Fruit fly (Drosophila melanogaster): ENCODE results near the gene CG34299.
A peak's percentile ranks its signal among the peaks of the same experiment; 100 is the strongest.

The CG34299 gene

DNA sequence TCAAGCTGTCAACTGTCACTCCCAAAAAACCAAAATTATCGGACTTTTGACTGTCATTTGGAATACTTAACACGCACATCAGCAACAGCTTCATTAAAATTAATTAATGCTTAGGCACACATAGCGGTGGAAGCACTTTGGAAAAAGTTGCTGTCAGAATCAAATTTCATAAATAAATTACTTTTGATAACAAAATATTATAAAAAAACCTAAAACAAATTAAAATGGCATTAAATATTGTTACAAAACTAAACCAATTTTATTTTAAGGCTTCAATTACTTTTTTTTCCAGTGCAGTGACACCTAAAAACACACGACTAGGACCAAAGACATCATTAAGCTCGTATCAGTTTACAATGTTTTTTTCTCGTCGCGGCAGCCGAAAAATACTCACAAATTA is 6.8 kb downstream of the CG34299 start (continued):
- no peak for TF ChIP-seq chn (GFP tag; optimal IDR thresholded peaks at IDR 0.05)
- peak; percentile 27; the same call in 1 of the 2 replicates for TF ChIP-seq E2f1 (GFP tag; IDR thresholded peaks at IDR 0.05)
- no peak for TF ChIP-seq Bgb (GFP tag; IDR thresholded peaks at IDR 0.05; ENCODE audit: partially characterized antibody)
- TF ChIP-seq NK7.1 (GFP tag; optimal IDR thresholded peaks at IDR 0.05), result no peak
- TF ChIP-seq danr (GFP tag; IDR thresholded peaks at IDR 0.05), result no peak
- TF ChIP-seq Asciz (GFP tag; optimal IDR thresholded peaks at IDR 0.05), result no peak
- peak; percentile 36; the same call in 1 of the 2 replicates for TF ChIP-seq CG11696 (GFP tag; IDR thresholded peaks at IDR 0.05)
- TF ChIP-seq CTCF (GFP tag; optimal IDR thresholded peaks at IDR 0.05), result no peak
- TF ChIP-seq kni (GFP tag; optimal IDR thresholded peaks at IDR 0.05), result no peak
- TF ChIP-seq dmrt11E (tag; optimal IDR thresholded peaks at IDR 0.05), result peak; percentile 30
- TF ChIP-seq Ets97D (GFP tag; optimal IDR thresholded peaks at IDR 0.05), result no peak
- no peak for TF ChIP-seq CG4360 (GFP tag; IDR thresholded peaks at IDR 0.05)
- 0 out of 2 replicates have a peak, but pooled peaks have one; percentile 21 for TF ChIP-seq CG32772 (GFP tag; IDR thresholded peaks at IDR 0.05)
- TF ChIP-seq CG5245 (GFP tag; optimal IDR thresholded peaks at IDR 0.05), result no peak
- no peak for TF ChIP-seq CG6791 (GFP tag; IDR thresholded peaks at IDR 0.05; ENCODE audit: partially characterized antibody)
- no peak for TF ChIP-seq croc (GFP tag; conservative IDR thresholded peaks at IDR 0.05)
- no peak for TF ChIP-seq HLH3B (GFP tag; IDR thresholded peaks at IDR 0.05)
- peak; percentile 31; the same call in 1 of the 2 replicates for TF ChIP-seq CG31441 (GFP tag; IDR thresholded peaks at IDR 0.05)
- TF ChIP-seq lola (GFP tag; optimal IDR thresholded peaks at IDR 0.05), result no peak
- TF ChIP-seq CG6854 (GFP tag; optimal IDR thresholded peaks at IDR 0.05), result no peak
- no peak for TF ChIP-seq HLHmδ (GFP tag; optimal IDR thresholded peaks at IDR 0.05)
- TF ChIP-seq sug (tag; optimal IDR thresholded peaks at IDR 0.05), result no peak

DNA sequence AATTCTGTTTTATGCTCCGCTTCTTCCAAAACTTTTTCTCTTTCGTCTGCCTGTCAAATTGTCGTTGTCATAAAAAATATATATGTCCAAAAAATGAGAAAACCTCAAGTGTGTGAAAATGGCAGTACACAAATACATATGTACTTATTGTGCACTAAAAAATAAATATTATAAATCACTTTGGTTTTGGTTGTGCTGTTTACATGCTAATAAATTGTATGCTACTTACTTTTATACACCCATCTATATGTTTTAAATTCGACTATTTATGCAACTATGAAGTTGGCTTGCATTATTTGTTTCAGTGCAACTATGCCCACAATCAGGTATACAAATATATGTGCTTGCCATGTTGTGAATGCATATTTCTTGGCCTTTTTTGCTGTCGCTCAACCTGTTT is 8.2 kb downstream of the CG34299 start:
- TF ChIP-seq Med (GFP tag) (peak; percentile 34), p53 (GFP tag; optimal IDR thresholded peaks at IDR 0.05) (no peak), Xrp1 (GFP tag; IDR thresholded peaks at IDR 0.05) (peak; percentile 24; the same call in 1 of the 2 replicates), bsh (GFP tag; optimal IDR thresholded peaks at IDR 0.05) (peak in 1 of 2 experiments; percentile 20), NC2α (GFP tag; optimal IDR thresholded peaks at IDR 0.05) (no peak), Drgx (GFP tag; IDR thresholded peaks at IDR 0.05) (peak; percentile 28; the same call in 1 of the 2 replicates), gem (tag; optimal IDR thresholded peaks at IDR 0.05) (peak; percentile 30), CG7372 (GFP tag; IDR thresholded peaks at IDR 0.05) (no peak), nom (GFP tag; optimal IDR thresholded peaks at IDR 0.05) (peak; percentile 40), CG6854 (GFP tag; optimal IDR thresholded peaks at IDR 0.05) (no peak), Dip2 (GFP tag; IDR thresholded peaks at IDR 0.05) (no peak), Doc3 (GFP tag; IDR thresholded peaks at IDR 0.05; ENCODE audit: partially characterized antibody) (no peak), Adf1 (GFP tag; IDR thresholded peaks at IDR 0.05) (no peak), Blimp-1 (GFP tag; optimal IDR thresholded peaks at IDR 0.05) (peak; percentile 6), Sox102F (GFP tag; optimal IDR thresholded peaks at IDR 0.05) (peak; percentile 28), CrebB (tag; optimal IDR thresholded peaks at IDR 0.05) (no peak), CG17186 (GFP tag; optimal IDR thresholded peaks at IDR 0.05) (no peak), CG1603 (tag; optimal IDR thresholded peaks at IDR 0.05) (peak; percentile 13), pum (GFP tag; optimal IDR thresholded peaks at IDR 0.05) (no peak), sr (GFP tag; IDR thresholded peaks at IDR 0.05) (no peak), CG3838 (GFP tag; optimal IDR thresholded peaks at IDR 0.05) (no peak), CG31441 (GFP tag; IDR thresholded peaks at IDR 0.05) (0 out of 2 replicates have a peak, but pooled peaks have one; percentile 24), CG32532 (GFP tag; IDR thresholded peaks at IDR 0.05) (no peak), lbe (GFP tag; optimal IDR thresholded peaks at IDR 0.05) (peak; percentile 93), trem (tag; optimal IDR thresholded peaks at IDR 0.05) (no peak), dmrt99B (tag; optimal IDR thresholded peaks at IDR 0.05) (peak; percentile 9), disco-r (GFP tag; optimal IDR thresholded peaks at IDR 0.05) (no peak), tll (GFP tag; optimal IDR thresholded peaks at IDR 0.05) (no peak), sens (GFP tag) (peak; percentile 42), ap (GFP tag; IDR thresholded peaks at IDR 0.05) (0 out of 2 replicates have a peak, but pooled peaks have one; percentile 4), gfzf (GFP tag; optimal IDR thresholded peaks at IDR 0.05) (no peak)

All from whole organism, embryonic.